Worm (Caenorhabditis elegans) whole organism, late embryonic: ENCODE results near the gene grd-4.

ENCODE experiments used
- ama-1 ChIP-seq: fragments of 150-350 bp; optimal IDR thresholded peaks from 2 replicates; lab custom pipeline; 2014
- ceh-14 ChIP-seq: sonication (generic microtip); optimal IDR thresholded peaks from 2 replicates; lab custom pipeline; 2016; ENCODE audit warnings: missing genotype, missing genetic modification characterization, missing compliant biosample characterization
- ets-4 ChIP-seq: sonication (generic microtip); optimal IDR thresholded peaks from 2 replicates; lab custom pipeline; 2016; ENCODE audit warnings: missing genetic modification characterization, missing compliant biosample characterization
- fkh-10 ChIP-seq: fragments of 150-350 bp; optimal IDR thresholded peaks from 2 replicates; lab custom pipeline; 2014; ENCODE audit warnings: missing biosample characterization, missing genetic modification reagents, missing genetic modification characterization
- nfya-1 ChIP-seq: sonication (generic microtip); optimal IDR thresholded peaks from 2 replicates; lab custom pipeline; 2017; ENCODE audit warnings: missing genetic modification characterization, mild to moderate bottlenecking, missing compliant biosample characterization, antibody characterized with exemption, moderate library complexity
- pat-9 ChIP-seq: fragments of 200-800 bp; sonication (Bioruptor generic); optimal IDR thresholded peaks from 2 replicates; lab custom pipeline; 2018; ENCODE audit warnings: mild to moderate bottlenecking, missing genetic modification characterization, moderate library complexity, missing compliant biosample characterization
- pax-1 ChIP-seq: fragments of 150-350 bp; optimal IDR thresholded peaks from 2 replicates; lab custom pipeline; 2014; ENCODE audit warnings: missing biosample characterization, missing genetic modification characterization
- ref-2 ChIP-seq: sonication (generic microtip); optimal IDR thresholded peaks from 2 replicates; lab custom pipeline; 2016; ENCODE audit warnings: missing genetic modification characterization, missing compliant biosample characterization
- sox-2 ChIP-seq: fragments of 200-800 bp; sonication (Bioruptor generic); IDR thresholded peaks from 2 replicates; pipeline ENCODE4 v1.3.6; 2022; ENCODE audit warnings: missing genetic modification reagents, missing genetic modification characterization, missing compliant biosample characterization
- syd-9 ChIP-seq: sonication (generic microtip); optimal IDR thresholded peaks from 2 replicates; lab custom pipeline; 2016; ENCODE audit warnings: mild to moderate bottlenecking, missing genetic modification characterization, moderate library complexity, missing compliant biosample characterization
- tbx-2 ChIP-seq: sonication (generic microtip); optimal IDR thresholded peaks from 2 replicates; lab custom pipeline; 2016; ENCODE audit warnings: missing genetic modification characterization, missing compliant biosample characterization
- tbx-7 ChIP-seq: sonication (generic microtip); optimal IDR thresholded peaks from 2 replicates; lab custom pipeline; 2016; ENCODE audit warnings: missing genotype, missing genetic modification characterization, missing compliant biosample characterization
- unc-42 ChIP-seq: sonication (generic microtip); optimal IDR thresholded peaks from 2 replicates; lab custom pipeline; 2016; ENCODE audit warnings: missing genotype, missing genetic modification characterization, missing compliant biosample characterization

ce11 chrX:8459789-8460188 is 41.2 kb upstream of the grd-4 start:
- TF ChIP-seq ceh-14 (no peak), ets-4 (tag; lab: Kevin White, UChicago) (no peak), syd-9 (no peak), pax-1 (tag; lab: Kevin White, UChicago) (no peak), fkh-10 (no peak), ref-2 (tag; lab: Kevin White, UChicago) (no peak), tbx-7 (tag; lab: Kevin White, UChicago) (no peak), nfya-1 (tag; lab: Kevin White, UChicago) (no peak), ama-1 (lab: Kevin White, UChicago) (no peak), sox-2 (GFP tag; lab: Robert Waterston, UW) (no peak), tbx-2 (tag; lab: Kevin White, UChicago) (no peak), unc-42 (tag; lab: Kevin White, UChicago) (no peak), pat-9 (no peak)
